Worm (Caenorhabditis elegans) whole organism, L2 larva: ENCODE measurements around the gene dsl-1.

ENCODE experiments used
- dmd-4 ChIP-seq: sonication (generic microtip); optimal IDR thresholded peaks from 2 replicates; lab custom pipeline; 2017; ENCODE audit warnings: missing biosample characterization, missing genetic modification characterization
- egl-27 ChIP-seq: sonication (generic microtip); optimal IDR thresholded peaks from 3 replicates; lab custom pipeline; 2017; ENCODE audit warnings: missing biosample characterization, missing genetic modification reagents, missing genetic modification characterization
- fos-1 ChIP-seq: fragments of 150-350 bp; optimal IDR thresholded peaks from 2 replicates; lab custom pipeline; 2014; ENCODE audit warnings: missing biosample characterization, missing genetic modification characterization
- mdl-1 ChIP-seq, 2 experiments: fragments of 150-350 bp in 1 of 2; sonication (generic microtip) in 1 of 2; optimal IDR thresholded peaks; 2 replicates each; lab custom pipeline; 2017; ENCODE audit warnings: missing biosample characterization in 2 of 2, missing genetic modification characterization in 2 of 2
- nhr-11 ChIP-seq: fragments of 150-350 bp; optimal IDR thresholded peaks from 2 replicates; lab custom pipeline; 2014; ENCODE audit warnings: missing biosample characterization, missing genetic modification characterization
- nhr-25 ChIP-seq: fragments of 150-350 bp; sonication (generic microtip); optimal IDR thresholded peaks from 3 replicates; lab custom pipeline; 2014; ENCODE audit warnings: missing biosample characterization, missing genetic modification characterization
- unc-39 ChIP-seq: fragments of 150-350 bp; optimal IDR thresholded peaks from 2 replicates; lab custom pipeline; 2014; ENCODE audit warnings: missing biosample characterization, missing genetic modification characterization
- unc-55 ChIP-seq: fragments of 150-350 bp; sonication (generic microtip); optimal IDR thresholded peaks from 3 replicates; lab custom pipeline; 2014; ENCODE audit warnings: missing biosample characterization, missing genetic modification reagents, missing genetic modification characterization
- ztf-11 ChIP-seq: sonication (generic microtip); optimal IDR thresholded peaks from 2 replicates; lab custom pipeline; 2017; ENCODE audit warnings: missing biosample characterization, missing genetic modification characterization

ce11 chrIV:1216290-1216689, 8.4 kb upstream of the dsl-1 start, which contains the start of gene W09G12.9:
- TF ChIP-seq fos-1 (tag; lab: Kevin White, UChicago), result no peak
- no peak for TF ChIP-seq egl-27 (tag; lab: Kevin White, UChicago)
- no peak for TF ChIP-seq unc-55 (GFP tag; lab: Kevin White, UChicago)
- no peak for TF ChIP-seq mdl-1 (tag; optimal IDR thresholded peaks at IDR 0.05; lab: Kevin White, UChicago)
- no peak for TF ChIP-seq unc-39
- TF ChIP-seq nhr-11 (tag; lab: Kevin White, UChicago), result no peak
- TF ChIP-seq ztf-11 (tag; lab: Kevin White, UChicago), result no peak
- TF ChIP-seq dmd-4 (tag; lab: Kevin White, UChicago), result no peak
- no peak for TF ChIP-seq nhr-25 (tag; lab: Kevin White, UChicago)
